Worm (Caenorhabditis elegans): Measurements from ENCODE around the gene prx-1.

Gene prx-1

DNA sequence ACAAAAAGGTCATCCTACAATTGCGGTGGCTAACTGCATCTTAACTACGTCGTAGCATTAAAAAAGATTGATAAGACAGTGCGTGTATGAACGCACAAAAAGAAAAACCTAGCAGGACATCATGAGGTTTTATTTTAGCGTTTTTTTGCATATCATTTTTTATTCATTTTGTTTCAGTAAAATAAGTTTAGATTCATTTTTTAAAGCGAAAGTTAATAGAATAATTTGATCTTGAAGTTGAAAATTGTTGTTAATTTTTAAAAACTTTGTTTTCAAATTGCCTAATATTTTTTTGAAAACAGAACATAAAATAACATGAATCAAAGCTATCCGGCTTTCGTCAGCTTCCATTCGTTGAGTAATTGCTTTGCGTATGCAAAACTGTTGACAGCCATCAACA lies at the start of gene prx-1:
prx-1 (plus strand) TSS at position 301 of the 400 bp plus-strand sequence.
- TF ChIP-seq W03F9.2 (tag; optimal IDR thresholded peaks at IDR 0.05), result no peak
- TF ChIP-seq him-1 (tag; optimal IDR thresholded peaks at IDR 0.05), result no peak
- no peak for TF ChIP-seq dao-5 (tag; optimal IDR thresholded peaks at IDR 0.05)

DNA sequence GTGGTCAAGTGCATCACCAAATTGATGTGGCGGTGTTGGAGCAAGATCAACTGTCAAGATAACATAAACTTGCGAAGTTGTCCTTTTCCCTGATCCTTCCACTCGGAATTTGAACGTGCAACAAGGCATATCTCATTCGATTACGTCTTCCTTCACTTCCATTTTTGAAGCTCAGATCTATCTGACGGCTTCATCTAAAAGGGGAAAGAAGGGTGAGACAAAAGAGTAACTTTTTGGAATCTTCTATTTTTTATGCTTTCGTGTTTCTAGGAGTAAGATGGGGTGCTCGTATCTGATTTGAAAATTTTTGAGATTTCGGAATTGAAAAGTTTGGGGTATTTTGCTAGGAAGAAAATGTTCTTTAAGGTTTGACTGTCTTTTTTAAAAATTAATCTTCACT lies 46.6 kb upstream of the prx-1 start:
- TF ChIP-seq W03F9.2 (tag; optimal IDR thresholded peaks at IDR 0.05), result no peak
- TF ChIP-seq dao-5 (tag; optimal IDR thresholded peaks at IDR 0.05), result no peak
- no peak for TF ChIP-seq him-1 (tag; optimal IDR thresholded peaks at IDR 0.05)

DNA sequence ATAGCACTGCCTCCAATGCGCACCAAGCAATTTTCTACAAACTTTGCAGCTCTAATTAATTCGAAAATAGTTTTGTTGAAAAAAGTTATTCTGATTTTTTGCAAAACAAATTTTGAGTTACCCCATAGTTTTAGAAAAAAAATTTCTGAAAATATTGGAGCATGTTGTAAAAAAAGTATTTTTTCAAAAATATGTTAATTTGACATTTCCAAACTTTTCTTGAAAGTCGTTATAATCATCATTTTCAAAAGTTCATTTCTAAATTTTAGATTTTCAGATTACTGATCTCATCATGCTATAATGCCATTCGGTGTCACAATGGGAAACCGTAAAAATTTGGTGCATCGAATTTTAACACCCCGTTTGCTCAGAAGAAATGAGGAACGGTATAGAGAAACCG lies 45.9 kb upstream of the prx-1 start, which contains the start of gene del-1:
del-1 (plus strand) TSS at position 301 of the 400 bp plus-strand sequence.
- TF ChIP-seq him-1 (tag; optimal IDR thresholded peaks at IDR 0.05), result no peak
- TF ChIP-seq W03F9.2 (tag; optimal IDR thresholded peaks at IDR 0.05), result no peak
- no peak for TF ChIP-seq dao-5 (tag; optimal IDR thresholded peaks at IDR 0.05)

DNA sequence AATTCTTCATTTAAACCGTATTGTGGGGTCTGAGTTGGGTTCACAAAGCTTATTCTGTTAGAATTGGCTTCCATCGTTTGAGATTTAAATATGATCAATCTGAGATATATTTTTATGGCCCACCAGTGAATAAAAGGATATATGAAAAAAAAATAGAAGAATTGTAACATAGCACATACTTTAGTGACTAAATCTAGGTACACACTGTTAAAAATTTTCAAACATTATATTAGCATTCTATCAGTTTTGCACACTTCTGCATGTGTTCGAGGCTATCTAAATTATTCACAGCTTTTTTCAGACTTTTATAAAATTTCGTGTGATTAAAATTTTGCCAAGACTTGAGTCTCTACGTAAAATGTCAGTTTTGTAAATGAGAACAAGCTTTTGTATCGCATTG lies 32.2 kb upstream of the prx-1 start, which contains the start of gene E02H4.2:
E02H4.2 (minus strand) TSS at position 101 of the 400 bp plus-strand sequence.
- TF ChIP-seq him-1 (tag; optimal IDR thresholded peaks at IDR 0.05) (no peak), dao-5 (tag; optimal IDR thresholded peaks at IDR 0.05) (no peak), W03F9.2 (tag; optimal IDR thresholded peaks at IDR 0.05) (no peak)

DNA sequence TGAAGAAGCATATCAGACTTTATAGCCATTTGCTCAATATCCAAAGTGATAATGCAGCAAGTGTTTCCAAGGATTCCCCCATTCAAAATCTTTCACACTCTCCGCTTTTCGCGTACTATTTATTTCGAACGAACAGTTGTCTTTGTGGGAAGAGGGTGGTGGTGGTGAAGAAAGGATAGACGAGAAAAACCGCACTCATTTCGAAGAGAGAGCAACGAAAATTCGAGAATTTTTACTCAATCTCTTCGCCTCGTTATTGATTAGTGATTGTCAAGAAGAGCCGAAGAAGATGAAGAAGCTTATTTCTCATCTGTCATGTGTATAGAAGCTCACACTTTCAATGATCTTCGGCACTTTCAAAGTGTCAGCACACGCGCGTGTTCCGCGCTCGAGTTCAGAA lies 25.8 kb upstream of the prx-1 start:
- TF ChIP-seq him-1 (tag; optimal IDR thresholded peaks at IDR 0.05), result no peak
- no peak for TF ChIP-seq dao-5 (tag; optimal IDR thresholded peaks at IDR 0.05)
- TF ChIP-seq W03F9.2 (tag; optimal IDR thresholded peaks at IDR 0.05), result no peak

DNA sequence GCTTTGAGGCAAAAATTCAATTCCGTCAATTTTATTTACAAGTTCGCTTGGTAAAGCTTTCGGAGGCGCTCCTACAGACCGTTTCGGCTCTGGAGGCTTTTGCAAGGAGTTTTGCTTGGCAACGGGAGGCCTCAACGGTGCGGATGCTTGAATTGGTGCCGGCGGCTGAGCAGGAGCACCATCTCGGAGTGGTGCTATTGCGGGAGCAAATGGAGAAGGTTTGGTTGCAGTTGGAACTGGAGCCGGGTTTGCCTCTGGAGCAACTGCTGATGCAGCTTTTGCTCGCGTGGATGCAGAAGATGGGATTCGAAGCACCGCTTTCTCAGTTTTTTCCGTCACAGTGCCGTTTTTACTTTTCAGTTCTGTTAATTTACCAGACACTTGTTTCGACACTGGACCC lies 23.7 kb upstream of the prx-1 start:
- TF ChIP-seq dao-5 (tag; optimal IDR thresholded peaks at IDR 0.05), result no peak
- TF ChIP-seq W03F9.2 (tag; optimal IDR thresholded peaks at IDR 0.05), result no peak
- no peak for TF ChIP-seq him-1 (tag; optimal IDR thresholded peaks at IDR 0.05)

DNA sequence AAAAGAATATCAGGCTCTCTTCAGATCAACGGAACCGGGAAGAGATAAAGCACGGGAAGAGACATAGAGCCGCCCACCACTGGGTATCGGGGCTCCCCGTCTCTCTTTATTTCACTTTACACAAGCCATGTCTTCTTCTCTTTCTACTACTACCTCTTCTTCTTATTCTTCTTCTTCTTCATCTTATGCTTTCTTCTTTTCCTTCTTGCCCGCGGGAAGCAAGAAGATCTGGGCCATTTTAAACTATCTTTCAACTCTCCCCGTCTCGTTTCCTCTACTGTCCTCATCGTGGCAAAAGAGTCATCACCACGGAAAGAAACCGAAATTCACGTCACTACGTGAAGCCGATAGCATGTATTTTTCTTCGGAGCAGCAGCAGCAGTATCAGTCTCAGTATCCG lies 21.1 kb upstream of the prx-1 start:
- TF ChIP-seq dao-5 (tag; optimal IDR thresholded peaks at IDR 0.05) (no peak), W03F9.2 (tag; optimal IDR thresholded peaks at IDR 0.05) (no peak), him-1 (tag; optimal IDR thresholded peaks at IDR 0.05) (no peak)

DNA sequence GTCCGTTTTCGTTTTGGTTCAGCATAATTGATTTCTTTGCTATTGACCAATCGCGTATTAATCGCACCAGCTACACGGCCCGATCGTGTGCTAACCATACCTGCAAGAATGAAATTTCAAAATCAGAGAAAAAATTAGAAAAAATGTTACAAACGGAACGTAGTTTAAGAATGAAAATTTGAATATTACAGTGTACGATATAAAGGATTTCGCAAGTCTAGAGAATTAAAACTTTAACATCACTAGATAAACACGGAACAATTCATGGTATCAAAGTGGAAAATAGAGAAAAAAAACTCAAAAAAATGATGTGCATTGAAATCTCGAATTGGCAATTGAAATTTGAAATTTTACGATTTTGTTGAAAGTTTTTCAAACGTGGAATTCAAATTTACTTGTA lies 17.2 kb upstream of the prx-1 start, which contains the start of gene madd-3:
madd-3 (minus strand) TSS at position 101 of the 400 bp plus-strand sequence.
- TF ChIP-seq him-1 (tag; optimal IDR thresholded peaks at IDR 0.05) (no peak), W03F9.2 (tag; optimal IDR thresholded peaks at IDR 0.05) (no peak), dao-5 (tag; optimal IDR thresholded peaks at IDR 0.05) (no peak)

DNA sequence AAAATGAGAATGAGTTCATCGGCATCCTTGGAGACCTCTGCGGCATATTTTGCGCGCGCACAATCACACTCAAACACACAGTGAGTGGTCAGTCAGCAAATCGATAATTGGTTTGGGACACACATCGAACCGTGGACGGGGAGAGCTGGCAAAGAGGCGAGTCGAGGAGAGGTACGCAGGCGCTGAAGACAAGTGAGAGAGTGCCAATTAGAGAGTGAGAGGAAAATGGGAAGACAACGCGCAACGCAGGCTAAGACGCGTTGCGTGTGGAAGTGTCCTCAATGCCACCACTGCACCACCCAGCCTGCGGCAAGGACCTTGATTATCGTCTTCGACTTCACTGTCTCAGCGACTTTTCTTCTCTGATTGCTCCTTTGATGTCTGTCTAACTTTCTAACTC lies 16.5 kb upstream of the prx-1 start:
- TF ChIP-seq him-1 (tag; optimal IDR thresholded peaks at IDR 0.05) (peak; percentile 48), dao-5 (tag; optimal IDR thresholded peaks at IDR 0.05) (no peak)

DNA sequence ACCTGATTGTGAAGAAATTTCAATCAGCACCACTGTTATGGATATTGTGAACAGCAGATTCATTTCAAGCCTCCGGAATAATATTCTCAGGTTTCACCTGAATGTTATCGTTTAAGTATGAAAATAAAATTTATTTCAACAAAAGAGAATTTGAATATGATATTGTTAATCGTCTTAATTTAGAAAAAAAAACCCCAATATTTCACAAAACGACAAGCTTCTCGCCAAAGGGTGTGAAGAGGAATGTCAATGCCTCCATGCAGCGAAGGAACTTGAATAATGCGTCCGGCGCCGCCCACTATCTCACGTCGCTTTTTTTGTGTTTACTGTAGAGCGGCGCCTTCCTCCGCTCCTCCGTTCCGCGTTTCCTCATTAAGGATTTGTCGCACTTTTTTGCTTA lies 10.6 kb upstream of the prx-1 start, which contains the start of gene C11H1.5:
C11H1.5 (minus strand) TSS at position 101 of the 400 bp plus-strand sequence.
- no peak for TF ChIP-seq dao-5 (tag; optimal IDR thresholded peaks at IDR 0.05)
- no peak for TF ChIP-seq W03F9.2 (tag; optimal IDR thresholded peaks at IDR 0.05)
- TF ChIP-seq him-1 (tag; optimal IDR thresholded peaks at IDR 0.05), result no peak

DNA sequence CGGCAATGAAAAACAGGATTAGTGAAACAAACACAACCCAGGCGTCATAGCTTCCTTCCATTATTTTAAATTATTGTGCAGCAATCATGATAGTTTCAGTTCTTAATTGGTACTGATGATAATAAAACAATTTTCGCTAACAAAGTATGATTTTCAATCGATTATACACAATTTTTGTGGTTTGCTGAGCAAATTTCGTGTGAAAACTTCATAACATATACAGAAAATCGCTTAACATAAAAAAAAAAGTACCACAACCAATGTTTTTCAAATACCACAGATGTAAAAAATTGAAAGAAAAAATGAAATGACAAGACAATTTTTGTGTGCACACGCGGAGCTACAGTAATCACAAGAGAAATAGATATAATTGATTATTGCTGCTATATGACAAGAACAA lies 6.1 kb upstream of the prx-1 start, which contains the start of gene gphr-2:
gphr-2 (minus strand) TSS at position 101 of the 400 bp plus-strand sequence.
- no peak for TF ChIP-seq dao-5 (tag; optimal IDR thresholded peaks at IDR 0.05)

DNA sequence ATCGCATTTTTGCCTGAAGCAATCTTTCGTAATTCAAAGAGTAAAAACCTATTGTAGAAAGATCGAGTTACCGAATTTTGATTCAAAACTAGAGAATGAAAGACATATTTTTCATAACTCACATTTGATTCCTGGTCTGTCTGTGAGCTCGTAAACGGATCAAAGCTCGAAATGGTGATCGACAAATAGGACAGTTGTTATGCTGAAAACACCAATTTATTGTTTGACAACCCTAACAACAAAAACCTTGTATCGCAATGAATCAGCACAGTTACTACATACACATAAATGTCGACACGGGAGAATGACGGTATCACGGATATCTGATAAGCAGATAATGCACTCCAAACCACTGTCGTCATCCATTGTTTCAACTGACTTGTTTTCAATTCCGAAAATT lies 4.1 kb upstream of the prx-1 start:
- no peak for TF ChIP-seq him-1 (tag; optimal IDR thresholded peaks at IDR 0.05)
- TF ChIP-seq W03F9.2 (tag; optimal IDR thresholded peaks at IDR 0.05), result no peak
- TF ChIP-seq dao-5 (tag; optimal IDR thresholded peaks at IDR 0.05), result no peak

DNA sequence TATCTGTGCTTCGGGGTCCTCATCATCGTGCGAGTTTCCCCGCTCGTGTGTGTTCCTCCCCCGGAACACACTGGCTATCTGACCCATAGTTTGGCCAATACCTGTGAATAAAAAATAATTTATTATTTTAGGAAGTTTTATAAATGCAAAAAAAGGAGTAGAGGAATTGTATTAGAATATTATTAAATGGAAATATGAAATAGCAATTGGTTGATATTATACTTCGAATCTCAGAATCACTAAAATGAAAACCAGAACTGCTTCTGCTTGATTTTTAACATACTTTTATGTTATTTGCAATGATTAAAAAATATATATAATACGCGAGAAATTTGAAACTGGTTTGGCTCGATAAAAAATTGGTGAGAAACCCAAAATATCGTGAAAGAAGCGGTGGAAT lies 2.1 kb upstream of the prx-1 start, which contains the start of gene mgrn-1:
mgrn-1 (minus strand) TSS at position 101 of the 400 bp plus-strand sequence.
- TF ChIP-seq him-1 (tag; optimal IDR thresholded peaks at IDR 0.05), result no peak
- TF ChIP-seq W03F9.2 (tag; optimal IDR thresholded peaks at IDR 0.05), result no peak
- no peak for TF ChIP-seq dao-5 (tag; optimal IDR thresholded peaks at IDR 0.05)

DNA sequence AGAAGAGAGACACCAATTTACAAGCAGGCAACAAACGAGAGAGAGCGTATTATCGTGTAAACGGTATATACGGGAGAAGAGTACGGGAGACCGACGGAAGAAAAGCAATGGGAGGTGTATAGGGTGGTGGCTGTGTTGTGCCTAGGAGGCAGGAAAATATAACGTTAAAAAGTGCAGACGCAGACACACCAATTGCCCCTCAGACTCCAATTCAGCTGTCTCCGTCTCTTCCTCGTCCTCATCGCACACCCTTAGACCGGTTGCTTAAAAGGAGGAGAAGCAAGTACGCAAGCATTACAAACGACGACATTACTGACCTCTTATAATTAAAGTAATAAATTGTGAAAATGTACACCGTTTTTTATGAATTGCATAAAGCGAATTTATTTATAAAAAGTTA lies 1.3 kb upstream of the prx-1 start:
- TF ChIP-seq him-1 (tag; optimal IDR thresholded peaks at IDR 0.05) (no peak), W03F9.2 (tag; optimal IDR thresholded peaks at IDR 0.05) (peak; percentile 10), dao-5 (tag; optimal IDR thresholded peaks at IDR 0.05) (no peak)

DNA sequence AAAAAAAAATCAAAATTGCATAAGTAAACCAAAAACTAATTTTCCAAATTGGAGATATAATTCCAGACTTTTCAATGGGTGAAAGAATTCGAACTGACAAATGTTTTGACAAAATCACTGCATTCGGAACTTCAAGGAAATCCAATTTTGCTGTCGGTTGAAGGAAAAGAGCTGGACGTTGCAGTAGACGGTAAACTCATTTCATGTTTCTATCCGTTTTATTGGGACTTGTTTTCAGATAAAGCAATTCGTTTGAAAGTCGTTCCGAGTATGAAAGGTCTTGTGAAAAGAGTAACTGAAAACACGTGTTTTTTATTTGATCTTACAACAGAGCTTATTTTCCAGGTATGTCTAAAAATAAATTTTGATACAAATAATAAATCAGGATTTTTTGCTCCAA lies 2.4 kb downstream of the prx-1 start:
- TF ChIP-seq W03F9.2 (tag; optimal IDR thresholded peaks at IDR 0.05) (no peak), him-1 (tag; optimal IDR thresholded peaks at IDR 0.05) (no peak), dao-5 (tag; optimal IDR thresholded peaks at IDR 0.05) (no peak)

Measured in whole organism, L4/young adult.